Fruit fly (Drosophila melanogaster) whole organism: ENCODE results near the gene upd1.

Experiments
- CG8478 ChIP-seq: fragments of >200 bp; optimal IDR thresholded peaks from 2 replicates; lab custom pipeline; 2018; ENCODE audit warnings: inconsistent platforms
- pan ChIP-seq: fragments of >200 bp; optimal IDR thresholded peaks from 2 replicates; lab custom pipeline; 2017
- psq ChIP-seq: fragments of >200 bp; optimal IDR thresholded peaks from 2 replicates; lab custom pipeline; 2017
- usp ChIP-seq: fragments of >200 bp; optimal IDR thresholded peaks from 2 replicates; lab custom pipeline; 2017; ENCODE audit warnings: missing biosample characterization, missing genetic modification characterization, mixed read lengths

DNA sequence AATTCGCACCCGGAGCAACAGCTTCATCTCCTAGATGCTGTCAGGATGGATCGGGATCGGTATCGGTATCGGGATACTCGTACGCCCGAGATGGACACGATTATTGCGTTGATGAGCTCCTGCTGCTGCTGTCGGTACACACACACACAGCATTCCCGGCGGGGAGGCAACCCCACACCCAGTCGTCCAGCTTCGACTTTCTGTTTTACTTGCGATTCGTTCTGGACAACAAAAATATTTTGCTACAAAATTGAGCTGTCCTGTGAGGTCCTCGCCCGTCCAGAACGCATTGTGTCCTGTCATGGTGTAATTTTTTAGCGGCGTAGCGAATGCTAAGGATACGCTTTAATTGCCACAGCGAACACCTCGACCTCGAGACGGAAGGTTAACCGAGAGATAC lies 1.9 kb upstream of the upd1 start:
- TF ChIP-seq CG8478 (lab: Kevin White, UChicago) (no peak), psq (no peak), usp (GFP tag; lab: Kevin White, UChicago) (no peak), pan (lab: Kevin White, UChicago) (no peak)
